Fruit fly (Drosophila melanogaster) whole organism, pupa: ENCODE measurements around the gene CG15543.

Experiments
- CG12605 ChIP-seq: fragments of 200-800 bp; sonication (Bioruptor generic); IDR thresholded peaks from 2 replicates; pipeline ENCODE4 v1.3.6; 2022; ENCODE audit warnings: missing biosample characterization, missing genetic modification characterization
- CG13204 ChIP-seq: fragments of 200-800 bp; sonication (Bioruptor generic); optimal IDR thresholded peaks from 2 replicates; lab custom pipeline; 2018; ENCODE audit warnings: missing biosample characterization, mild to moderate bottlenecking, missing genetic modification characterization, moderate library complexity
- CG15710 ChIP-seq: fragments of 200-800 bp; sonication (Bioruptor generic); optimal IDR thresholded peaks from 2 replicates; lab custom pipeline; 2018; ENCODE audit warnings: missing biosample characterization, mild to moderate bottlenecking, missing genetic modification characterization, moderate library complexity
- CG32121 ChIP-seq: fragments of 200-800 bp; sonication (Bioruptor generic); IDR thresholded peaks from 2 replicates; pipeline ENCODE4 v1.3.6; 2022; ENCODE audit warnings: missing biosample characterization, missing genetic modification characterization
- CG34367 ChIP-seq: fragments of 200-800 bp; sonication (Bioruptor generic); optimal IDR thresholded peaks from 2 replicates; lab custom pipeline; 2018; ENCODE audit warnings: missing biosample characterization, mild to moderate bottlenecking, missing genetic modification characterization
- CG4496 ChIP-seq: fragments of 200-800 bp; sonication (Bioruptor generic); IDR thresholded peaks from 3 replicates; pipeline ENCODE4 v1.3.6; 2022; ENCODE audit warnings: missing biosample characterization, missing genetic modification characterization
- D1 ChIP-seq: fragments of 200-800 bp; sonication (Bioruptor generic); optimal IDR thresholded peaks from 2 replicates; lab custom pipeline; 2018; ENCODE audit warnings: missing biosample characterization, mild to moderate bottlenecking, missing genetic modification characterization, moderate library complexity
- EcR ChIP-seq: fragments of 200-800 bp; sonication (Bioruptor generic); optimal IDR thresholded peaks from 3 replicates; lab custom pipeline; 2019; ENCODE audit warnings: missing biosample characterization, missing genetic modification characterization, mild to moderate bottlenecking, moderate library complexity, missing genetic modification reagents
- Ets98B ChIP-seq: fragments of 200-800 bp; sonication (Bioruptor generic); IDR thresholded peaks from 2 replicates; pipeline ENCODE4 v1.3.6; 2022; ENCODE audit warnings: missing biosample characterization, missing genetic modification characterization
- Snoo ChIP-seq: fragments of 200-800 bp; sonication (Bioruptor generic); optimal IDR thresholded peaks from 3 replicates; lab custom pipeline; 2017; ENCODE audit warnings: missing biosample characterization, mild to moderate bottlenecking, missing genetic modification characterization, inconsistent platforms
- fd96Ca ChIP-seq: fragments of 200-800 bp; sonication (Bioruptor generic); IDR thresholded peaks from 3 replicates; pipeline ENCODE4 v1.3.6; 2022; ENCODE audit warnings: missing biosample characterization, missing genetic modification characterization
- gl ChIP-seq: fragments of 200-800 bp; sonication (Bioruptor generic); optimal IDR thresholded peaks from 2 replicates; lab custom pipeline; 2018; ENCODE audit warnings: missing biosample characterization, mild to moderate bottlenecking, missing genetic modification characterization
- rn ChIP-seq: fragments of 200-800 bp; sonication (Bioruptor generic); IDR thresholded peaks from 2 replicates; pipeline ENCODE4 v1.3.6; 2022; ENCODE audit warnings: missing biosample characterization, missing genetic modification characterization

DNA sequence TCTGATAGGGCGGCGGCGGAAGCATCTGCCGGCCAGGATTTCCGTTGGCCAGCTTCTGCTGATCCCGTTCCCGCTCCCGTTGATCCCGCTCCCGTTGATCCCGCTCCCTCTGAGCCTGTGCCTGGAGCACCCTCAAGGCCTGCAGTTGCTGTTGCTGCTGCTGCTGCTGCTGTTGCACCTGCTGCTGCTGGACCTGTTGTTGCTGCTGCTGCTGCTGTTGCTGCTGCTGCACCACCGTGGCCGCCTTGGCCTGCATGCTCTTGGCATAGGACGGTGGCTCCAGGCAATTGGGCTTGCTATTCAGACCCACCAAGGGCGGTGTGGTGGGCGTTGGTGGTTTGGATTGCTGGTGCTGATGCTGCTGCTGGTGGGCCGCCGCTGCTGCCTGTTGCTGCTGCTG is 50.3 kb downstream of the CG15543 start:
- TF ChIP-seq fd96Ca (no peak), EcR (no peak), CG4496 (GFP tag; lab: Robert Waterston, UW) (no peak), Snoo (tag; lab: Kevin White, UChicago) (no peak), CG15710 (tag; lab: Kevin White, UChicago) (no peak), CG12605 (GFP tag; lab: Robert Waterston, UW) (no peak), CG13204 (GFP tag; lab: Kevin White, UChicago) (no peak), D1 (tag; lab: Kevin White, UChicago) (no peak), rn (GFP tag; lab: Robert Waterston, UW) (no peak), gl (tag; lab: Kevin White, UChicago) (no peak), Ets98B (GFP tag; lab: Robert Waterston, UW) (no peak), CG34367 (tag; lab: Kevin White, UChicago) (no peak), CG32121 (GFP tag; lab: Robert Waterston, UW) (no peak)
